Fruit fly (Drosophila melanogaster) whole organism, prepupa: ENCODE results near the gene uncNacbeta.

Experiments
- CG10631 ChIP-seq: fragments of 200-800 bp; sonication (Bioruptor generic); optimal IDR thresholded peaks from 2 replicates; lab custom pipeline; 2016; ENCODE audit warnings: missing biosample characterization, missing genetic modification characterization
- CG10669 ChIP-seq: fragments of 200-800 bp; sonication (Bioruptor generic); optimal IDR thresholded peaks from 3 replicates; lab custom pipeline; 2018; ENCODE audit warnings: missing biosample characterization, mild to moderate bottlenecking, missing genetic modification characterization, moderate library complexity
- CG15336 ChIP-seq: fragments of 200-800 bp; sonication (Bioruptor generic); IDR thresholded peaks from 2 replicates; pipeline ENCODE4 v1.3.6; 2022; ENCODE audit warnings: missing biosample characterization, missing genetic modification characterization
- CG1621 ChIP-seq: fragments of 200-800 bp; sonication (Bioruptor generic); optimal IDR thresholded peaks from 3 replicates; lab custom pipeline; 2018; ENCODE audit warnings: missing biosample characterization, mild to moderate bottlenecking, missing genetic modification characterization
- CG31627 ChIP-seq: fragments of 200-800 bp; sonication (Bioruptor generic); optimal IDR thresholded peaks from 3 replicates; lab custom pipeline; 2016; ENCODE audit warnings: missing biosample characterization, missing genetic modification characterization
- CG32006 ChIP-seq: fragments of 200-800 bp; sonication (Bioruptor generic); optimal IDR thresholded peaks from 3 replicates; lab custom pipeline; 2017; ENCODE audit warnings: missing biosample characterization, mild to moderate bottlenecking, missing genetic modification characterization
- CG34406 ChIP-seq: fragments of 200-800 bp; sonication (Bioruptor generic); optimal IDR thresholded peaks from 3 replicates; lab custom pipeline; 2016; ENCODE audit warnings: missing biosample characterization, missing genetic modification characterization
- CG4318 ChIP-seq: fragments of 200-800 bp; sonication (Bioruptor generic); optimal IDR thresholded peaks from 3 replicates; lab custom pipeline; 2017; ENCODE audit warnings: missing biosample characterization, mild to moderate bottlenecking, missing genetic modification characterization
- CG6163 ChIP-seq: fragments of 200-800 bp; sonication (Bioruptor generic); IDR thresholded peaks from 3 replicates; pipeline ENCODE4 v1.3.6; 2022; ENCODE audit warnings: missing biosample characterization, missing genetic modification characterization
- CG6276 ChIP-seq: fragments of 200-800 bp; sonication (Bioruptor generic); optimal IDR thresholded peaks from 2 replicates; lab custom pipeline; 2017; ENCODE audit warnings: missing biosample characterization, mild to moderate bottlenecking, missing genetic modification characterization
- CG6792 ChIP-seq: fragments of 200-800 bp; sonication (Bioruptor generic); optimal IDR thresholded peaks from 3 replicates; lab custom pipeline; 2016; ENCODE audit warnings: missing biosample characterization, missing genetic modification characterization
- CG6808 ChIP-seq: fragments of 200-800 bp; sonication (Bioruptor generic); optimal IDR thresholded peaks from 3 replicates; lab custom pipeline; 2017; ENCODE audit warnings: missing biosample characterization, missing genetic modification characterization, mild to moderate bottlenecking, moderate library complexity, missing genetic modification reagents
- CG7368 ChIP-seq: fragments of 200-800 bp; sonication (Bioruptor generic); optimal IDR thresholded peaks from 3 replicates; lab custom pipeline; 2016; ENCODE audit warnings: missing biosample characterization, missing genetic modification characterization
- CG8119 ChIP-seq: fragments of 200-800 bp; sonication (Bioruptor generic); IDR thresholded peaks from 3 replicates; pipeline ENCODE4 v1.3.6; 2022; ENCODE audit warnings: missing biosample characterization, missing genetic modification characterization
- CG8319 ChIP-seq: fragments of 200-800 bp; sonication (Bioruptor generic); optimal IDR thresholded peaks from 3 replicates; lab custom pipeline; 2016; ENCODE audit warnings: missing biosample characterization, missing genetic modification characterization
- CG8632 ChIP-seq: fragments of 200-800 bp; sonication (Bioruptor generic); optimal IDR thresholded peaks from 3 replicates; lab custom pipeline; 2016; ENCODE audit warnings: missing biosample characterization, missing genetic modification characterization
- Eip75B ChIP-seq: fragments of 200-800 bp; sonication (Bioruptor generic); optimal IDR thresholded peaks from 3 replicates; lab custom pipeline; 2016; ENCODE audit warnings: missing biosample characterization, missing genetic modification characterization
- Eip93F ChIP-seq: fragments of 200-800 bp; sonication (Bioruptor generic); optimal IDR thresholded peaks from 2 replicates; lab custom pipeline; 2016; ENCODE audit warnings: missing biosample characterization, mild to moderate bottlenecking, missing genetic modification characterization
- Ets21C ChIP-seq: fragments of 200-800 bp; sonication (Bioruptor generic); optimal IDR thresholded peaks from 3 replicates; lab custom pipeline; 2016; ENCODE audit warnings: missing biosample characterization, missing genetic modification characterization
- Ets96B ChIP-seq: fragments of 200-800 bp; optimal IDR thresholded peaks from 2 replicates; lab custom pipeline; 2019; ENCODE audit warnings: missing biosample characterization, mild to moderate bottlenecking, missing genetic modification characterization, moderate library complexity
- Gug ChIP-seq: fragments of 200-800 bp; sonication (Bioruptor generic); IDR thresholded peaks from 2 replicates; pipeline ENCODE4 v1.3.6; 2022; ENCODE audit warnings: missing biosample characterization, missing genetic modification characterization
- Hr38 ChIP-seq: sonication (Bioruptor generic); optimal IDR thresholded peaks from 2 replicates; lab custom pipeline; 2016; ENCODE audit warnings: missing biosample characterization, missing genetic modification characterization
- Hr39 ChIP-seq: fragments of 200-800 bp; sonication (Bioruptor generic); optimal IDR thresholded peaks from 2 replicates; lab custom pipeline; 2016; ENCODE audit warnings: missing biosample characterization, missing genetic modification characterization
- Hr4 ChIP-seq: fragments of 200-800 bp; sonication (Bioruptor generic); optimal IDR thresholded peaks from 3 replicates; lab custom pipeline; 2016; ENCODE audit warnings: missing biosample characterization, missing genetic modification characterization
- Lpt ChIP-seq: fragments of 200-800 bp; sonication (Bioruptor generic); optimal IDR thresholded peaks from 3 replicates; lab custom pipeline; 2016; ENCODE audit warnings: missing biosample characterization, missing genetic modification characterization
- Met ChIP-seq: fragments of 200-800 bp; sonication (Bioruptor generic); optimal IDR thresholded peaks from 3 replicates; lab custom pipeline; 2016; ENCODE audit warnings: missing biosample characterization, missing genetic modification characterization
- OdsH ChIP-seq: fragments of 200-800 bp; sonication (Bioruptor generic); optimal IDR thresholded peaks from 3 replicates; lab custom pipeline; 2016; ENCODE audit warnings: missing biosample characterization, missing genetic modification characterization
- Smox ChIP-seq: fragments of 200-800 bp; sonication (Bioruptor generic); optimal IDR thresholded peaks from 3 replicates; lab custom pipeline; 2016; ENCODE audit warnings: missing biosample characterization, missing genetic modification characterization
- Sox14 ChIP-seq: fragments of 200-800 bp; sonication (Bioruptor generic); optimal IDR thresholded peaks from 3 replicates; lab custom pipeline; 2016; ENCODE audit warnings: missing biosample characterization, missing genetic modification characterization
- Sox15 ChIP-seq: fragments of 200-800 bp; sonication (Bioruptor generic); optimal IDR thresholded peaks from 3 replicates; lab custom pipeline; 2016; ENCODE audit warnings: missing biosample characterization, missing genetic modification characterization
- cyc ChIP-seq: fragments of 200-800 bp; sonication (Bioruptor generic); optimal IDR thresholded peaks from 3 replicates; lab custom pipeline; 2016; ENCODE audit warnings: missing biosample characterization, missing genetic modification characterization
- dac ChIP-seq: fragments of 200-800 bp; sonication (Bioruptor generic); optimal IDR thresholded peaks from 2 replicates; lab custom pipeline; 2017; ENCODE audit warnings: missing biosample characterization, mild to moderate bottlenecking, missing genetic modification characterization
- dsx ChIP-seq: fragments of 200-800 bp; optimal IDR thresholded peaks from 3 replicates; lab custom pipeline; 2019; ENCODE audit warnings: missing biosample characterization, mild to moderate bottlenecking, missing genetic modification characterization, moderate library complexity; ENCODE audit not compliant: poor library complexity, severe bottlenecking
- eg ChIP-seq: fragments of 200-800 bp; sonication (Bioruptor generic); IDR thresholded peaks from 3 replicates; pipeline ENCODE4 v1.3.6; 2022; ENCODE audit warnings: missing biosample characterization, missing genetic modification characterization
- fd85E ChIP-seq: fragments of 200-800 bp; sonication (Bioruptor generic); optimal IDR thresholded peaks from 3 replicates; lab custom pipeline; 2016; ENCODE audit warnings: missing biosample characterization, missing genetic modification characterization
- fkh ChIP-seq: fragments of 200-800 bp; sonication (Bioruptor generic); optimal IDR thresholded peaks from 3 replicates; lab custom pipeline; 2017; ENCODE audit warnings: missing biosample characterization, mild to moderate bottlenecking, missing genetic modification characterization, moderate library complexity
- lz ChIP-seq: fragments of 200-800 bp; sonication (Bioruptor generic); optimal IDR thresholded peaks from 3 replicates; lab custom pipeline; 2016; ENCODE audit warnings: missing biosample characterization, missing genetic modification characterization
- pdm3 ChIP-seq: fragments of 200-800 bp; sonication (Bioruptor generic); optimal IDR thresholded peaks from 3 replicates; lab custom pipeline; 2016; ENCODE audit warnings: missing biosample characterization, missing genetic modification characterization
- spab ChIP-seq: fragments of 200-800 bp; sonication (Bioruptor generic); optimal IDR thresholded peaks from 2 replicates; lab custom pipeline; 2017; ENCODE audit warnings: missing biosample characterization, mild to moderate bottlenecking, missing genetic modification characterization, missing genetic modification reagents
- ss ChIP-seq, 2 experiments: fragments of 200-800 bp; sonication (Bioruptor generic); optimal IDR thresholded peaks; 2 replicates in 1 of 2; 3 replicates in 1 of 2; lab custom pipeline; 2017 to 2018; ENCODE audit warnings: mild to moderate bottlenecking in 2 of 2, missing biosample characterization in 2 of 2, missing genetic modification characterization in 2 of 2, moderate library complexity in 1 of 2
- svp ChIP-seq: fragments of 200-800 bp; sonication (Bioruptor generic); peaks from one replicate; lab custom pipeline; 2016; ENCODE audit warnings: missing biosample characterization, missing genetic modification characterization
- vri ChIP-seq: fragments of 200-800 bp; sonication (Bioruptor generic); optimal IDR thresholded peaks from 3 replicates; lab custom pipeline; 2016; ENCODE audit warnings: missing biosample characterization, mild to moderate bottlenecking, missing genetic modification characterization

The uncNacbeta gene

dm6 chr2L:591511-591910 lies 27.9 kb upstream of the uncNacbeta start:
- TF ChIP-seq dsx (no peak), fkh (peak; percentile 6)

- TF ChIP-seq dsx, result no peak
- TF ChIP-seq, all 60 proteins: peak for 0
These were observed 21.6 kb upstream of the uncNacbeta start for dm6 chr2L:585268-585667.

dm6 chr2L:577186-577585 lies 13.6 kb upstream of the uncNacbeta start, which contains the start of gene Pph13:
Gene Pph13, plus strand, starts transcription at chr2L:577486.
- no peak for TF ChIP-seq ss (GFP tag; optimal IDR thresholded peaks at IDR 0.05; lab: Kevin White, UChicago)
- TF ChIP-seq CG8119 (GFP tag; lab: Robert Waterston, UW), result no peak
- no peak for TF ChIP-seq CG15336 (GFP tag; lab: Robert Waterston, UW)

- TF ChIP-seq Gug (GFP tag; lab: Robert Waterston, UW) (no peak), svp (peak; percentile 94)
These were observed 13.1 kb upstream of the uncNacbeta start, which contains the start of gene Ptth for dm6 chr2L:576559-577184. Gene Ptth, minus strand, starts transcription at chr2L:576896.

- TF ChIP-seq dac (GFP tag; lab: Kevin White, UChicago) (no peak), CG7368 (GFP tag; lab: Kevin White, UChicago) (no peak), CG1621 (tag; lab: Kevin White, UChicago) (no peak), CG32006 (GFP tag; lab: Kevin White, UChicago) (no peak), CG10631 (GFP tag; lab: Kevin White, UChicago) (no peak), Eip93F (peak; percentile 45), CG8632 (GFP tag; lab: Kevin White, UChicago) (no peak), svp (peak; percentile 91), CG8119 (GFP tag; lab: Robert Waterston, UW) (peak; percentile 57; the same call in 2 of the 3 replicates), lz (GFP tag; lab: Kevin White, UChicago) (peak; percentile 87), dsx (peak; percentile 93), spab (GFP tag; lab: Kevin White, UChicago) (no peak), eg (GFP tag; lab: Robert Waterston, UW) (peak; percentile 61; the same call in 2 of the 3 replicates), OdsH (GFP tag; lab: Kevin White, UChicago) (no peak), cyc (GFP tag; lab: Kevin White, UChicago) (peak; percentile 83), Ets96B (tag; lab: Kevin White, UChicago) (peak; percentile 63), Sox15 (GFP tag; lab: Kevin White, UChicago) (peak; percentile 74), Hr4 (GFP tag; lab: Kevin White, UChicago) (no peak), CG8319 (GFP tag; lab: Kevin White, UChicago) (no peak), Gug (GFP tag; lab: Robert Waterston, UW) (peak; percentile 60; the same call in 1 of the 2 replicates), CG6163 (peak; percentile 65; the same call in 2 of the 3 replicates), Met (GFP tag; lab: Kevin White, UChicago) (no peak), CG10669 (no peak), vri (no peak), Hr39 (GFP tag; lab: Kevin White, UChicago) (peak; percentile 82), CG31627 (peak; percentile 87), Eip75B (no peak), Lpt (peak; percentile 65), fkh (peak; percentile 96), CG6792 (peak; percentile 66), pdm3 (GFP tag; lab: Kevin White, UChicago) (no peak), Ets21C (GFP tag; lab: Kevin White, UChicago) (no peak), CG34406 (GFP tag; lab: Kevin White, UChicago) (peak; percentile 42), Hr38 (no peak), Sox14 (GFP tag; lab: Kevin White, UChicago) (peak; percentile 86), Smox (no peak), CG15336 (GFP tag; lab: Robert Waterston, UW) (peak; percentile 39; the same call in 1 of the 2 replicates), CG4318 (no peak), CG6276 (GFP tag; lab: Kevin White, UChicago) (no peak), CG6808 (GFP tag; lab: Kevin White, UChicago) (no peak), fd85E (no peak)
These were observed 10.6 kb upstream of the uncNacbeta start, which contains the start of the genes Ipk2 and cold for dm6 chr2L:574226-574625. Gene Ipk2, minus strand, starts transcription at chr2L:574264. Gene cold, plus strand, starts transcription at chr2L:574291.
